Worm (Caenorhabditis elegans) whole organism, L1 larva: ENCODE measurements around the gene F52G2.3.

Experiments used
- C16A3.4 ChIP-seq: fragments of 150-350 bp; optimal IDR thresholded peaks from 2 replicates; lab custom pipeline; 2014; ENCODE audit warnings: missing biosample characterization, missing genetic modification characterization
- C34B4.2 ChIP-seq: sonication (generic microtip); optimal IDR thresholded peaks from 2 replicates; lab custom pipeline; 2017; ENCODE audit warnings: mild to moderate bottlenecking, missing genetic modification characterization, missing compliant biosample characterization
- Y116A8C.19 ChIP-seq: sonication (generic microtip); optimal IDR thresholded peaks from 2 replicates; lab custom pipeline; 2016; ENCODE audit warnings: missing compliant biosample characterization, missing genetic modification characterization, borderline replicate concordance
- aha-1 ChIP-seq: fragments of 150-350 bp; optimal IDR thresholded peaks from 2 replicates; lab custom pipeline; 2014; ENCODE audit warnings: missing biosample characterization, missing genetic modification characterization
- alr-1 ChIP-seq: fragments of 200-800 bp; sonication (Bioruptor generic); optimal IDR thresholded peaks from 2 replicates; lab custom pipeline; 2018; ENCODE audit warnings: borderline replicate concordance, mild to moderate bottlenecking, missing genetic modification characterization, missing compliant biosample characterization
- ceh-8 ChIP-seq: fragments of 200-800 bp; sonication (Bioruptor generic); optimal IDR thresholded peaks from 2 replicates; lab custom pipeline; 2018; ENCODE audit warnings: mild to moderate bottlenecking, missing genetic modification characterization, moderate library complexity, missing compliant biosample characterization
- ceh-88 ChIP-seq: fragments of 200-800 bp; sonication (Bioruptor generic); IDR thresholded peaks from 2 replicates; pipeline ENCODE4 v1.3.6; 2022; ENCODE audit warnings: missing genetic modification characterization, missing compliant biosample characterization
- ceh-90 ChIP-seq: sonication (generic microtip); optimal IDR thresholded peaks from 2 replicates; lab custom pipeline; 2016; ENCODE audit warnings: missing genetic modification characterization, missing compliant biosample characterization
- dsc-1 ChIP-seq: sonication (generic microtip); optimal IDR thresholded peaks from 2 replicates; lab custom pipeline; 2016; ENCODE audit warnings: mild to moderate bottlenecking, missing genetic modification characterization, missing compliant biosample characterization
- efl-1 ChIP-seq, 4 experiments: fragments of 150-350 bp; optimal IDR thresholded peaks in 3 of 4; peaks in 1 of 4; 1 replicate in 1 of 4; 2 replicates in 3 of 4; lab custom pipeline; 2014; ENCODE audit warnings: missing biosample characterization in 2 of 4, missing genetic modification characterization in 2 of 4, missing genetic modification reagents in 2 of 4
- efl-3 ChIP-seq: fragments of 200-800 bp; sonication (Bioruptor generic); optimal IDR thresholded peaks from 2 replicates; lab custom pipeline; 2018; ENCODE audit warnings: mild to moderate bottlenecking, missing genetic modification characterization, missing compliant biosample characterization
- egl-13 ChIP-seq: sonication (generic microtip); optimal IDR thresholded peaks from 2 replicates; lab custom pipeline; 2016; ENCODE audit warnings: missing genotype, missing genetic modification reagents, missing genetic modification characterization, missing compliant biosample characterization
- elt-2 ChIP-seq: sonication (generic microtip); optimal IDR thresholded peaks from 2 replicates; lab custom pipeline; 2016; ENCODE audit warnings: missing genetic modification characterization, mild to moderate bottlenecking, inconsistent platforms, missing compliant biosample characterization, missing genetic modification reagents
- elt-3 ChIP-seq, 6 experiments: fragments of 150-350 bp in 1 of 6; sonication (generic microtip); optimal IDR thresholded peaks; 2 replicates each; lab custom pipeline; 2017 to 2018; ENCODE audit warnings: missing biosample characterization in 6 of 6, missing genetic modification characterization in 6 of 6, inconsistent platforms in 1 of 6
- fkh-4 ChIP-seq: sonication (generic microtip); optimal IDR thresholded peaks from 2 replicates; lab custom pipeline; 2016; ENCODE audit warnings: missing compliant biosample characterization, missing genetic modification characterization, borderline replicate concordance
- hlh-17 ChIP-seq: fragments of 200-800 bp; sonication (Bioruptor generic); optimal IDR thresholded peaks from 2 replicates; lab custom pipeline; 2018; ENCODE audit warnings: missing genetic modification characterization, mild to moderate bottlenecking, missing compliant biosample characterization, moderate library complexity, borderline replicate concordance
- jun-1 ChIP-seq: fragments of 150-350 bp; optimal IDR thresholded peaks from 2 replicates; lab custom pipeline; 2014; ENCODE audit warnings: missing biosample characterization, missing genetic modification reagents, missing genetic modification characterization
- lin-13 ChIP-seq: fragments of 150-350 bp; optimal IDR thresholded peaks from 2 replicates; lab custom pipeline; 2014; ENCODE audit warnings: missing biosample characterization, missing genetic modification reagents, missing genetic modification characterization
- lin-14 ChIP-seq: fragments of 200-800 bp; sonication (Bioruptor generic); optimal IDR thresholded peaks from 2 replicates; lab custom pipeline; 2018; ENCODE audit warnings: mild to moderate bottlenecking, missing genetic modification characterization, moderate library complexity, missing compliant biosample characterization
- lir-3 ChIP-seq: sonication (generic microtip); optimal IDR thresholded peaks from 2 replicates; lab custom pipeline; 2016; ENCODE audit warnings: mild to moderate bottlenecking, missing genetic modification characterization, moderate library complexity, missing compliant biosample characterization; ENCODE audit not compliant: poor library complexity
- lsy-2 ChIP-seq, 2 experiments: fragments of 150-350 bp; optimal IDR thresholded peaks; 2 replicates each; lab custom pipeline; 2014; ENCODE audit warnings: missing biosample characterization in 2 of 2, missing genetic modification characterization in 2 of 2
- mab-9 ChIP-seq: fragments of 200-800 bp; sonication (Bioruptor generic); IDR thresholded peaks from 2 replicates; pipeline ENCODE4 v1.3.6; 2022; ENCODE audit warnings: missing genetic modification reagents, missing genetic modification characterization, missing compliant biosample characterization
- nhr-11 ChIP-seq: fragments of 150-350 bp; optimal IDR thresholded peaks from 2 replicates; lab custom pipeline; 2014; ENCODE audit warnings: missing biosample characterization, missing genetic modification characterization
- nhr-19 ChIP-seq: fragments of 200-800 bp; sonication (Bioruptor generic); conservative IDR thresholded peaks from 2 replicates; pipeline ENCODE4 v1.3.6; 2022; ENCODE audit warnings: missing genetic modification characterization, missing compliant biosample characterization
- nhr-237 ChIP-seq: fragments of 150-350 bp; optimal IDR thresholded peaks from 2 replicates; lab custom pipeline; 2014; ENCODE audit warnings: missing biosample characterization, missing genetic modification characterization
- nhr-71 ChIP-seq: sonication (generic microtip); optimal IDR thresholded peaks from 2 replicates; lab custom pipeline; 2016; ENCODE audit warnings: mild to moderate bottlenecking, missing genetic modification characterization, moderate library complexity, missing compliant biosample characterization
- nhr-76 ChIP-seq: sonication (generic microtip); optimal IDR thresholded peaks from 2 replicates; lab custom pipeline; 2017; ENCODE audit warnings: missing biosample characterization, missing genetic modification characterization
- nhr-77 ChIP-seq: fragments of 150-350 bp; optimal IDR thresholded peaks from 2 replicates; lab custom pipeline; 2014; ENCODE audit warnings: missing biosample characterization, missing genetic modification characterization
- nhr-90 ChIP-seq: sonication (generic microtip); optimal IDR thresholded peaks from 2 replicates; lab custom pipeline; 2016; ENCODE audit warnings: mild to moderate bottlenecking, missing genetic modification characterization, missing compliant biosample characterization; ENCODE audit not compliant: poor library complexity
- pqm-1 ChIP-seq: sonication (generic microtip); optimal IDR thresholded peaks from 3 replicates; lab custom pipeline; 2017; ENCODE audit warnings: missing biosample characterization, missing genetic modification characterization
- rnt-1 ChIP-seq: sonication (generic microtip); optimal IDR thresholded peaks from 2 replicates; lab custom pipeline; 2016; ENCODE audit warnings: mild to moderate bottlenecking, missing genetic modification characterization, moderate library complexity, missing compliant biosample characterization
- skn-1 ChIP-seq: fragments of 150-350 bp; optimal IDR thresholded peaks from 2 replicates; lab custom pipeline; 2014; ENCODE audit warnings: missing biosample characterization, missing genetic modification characterization
- sup-37 ChIP-seq: fragments of 200-800 bp; sonication (Bioruptor generic); optimal IDR thresholded peaks from 2 replicates; lab custom pipeline; 2018; ENCODE audit warnings: mild to moderate bottlenecking, missing genetic modification characterization, missing compliant biosample characterization
- swsn-7 ChIP-seq: sonication (generic microtip); optimal IDR thresholded peaks from 2 replicates; lab custom pipeline; 2016; ENCODE audit warnings: missing genetic modification characterization, missing compliant biosample characterization
- tbx-2 ChIP-seq: sonication (generic microtip); optimal IDR thresholded peaks from 2 replicates; lab custom pipeline; 2016; ENCODE audit warnings: missing genetic modification characterization, missing compliant biosample characterization
- unc-62 ChIP-seq: fragments of 150-350 bp; optimal IDR thresholded peaks from 2 replicates; lab custom pipeline; 2014; ENCODE audit warnings: missing biosample characterization, missing genetic modification reagents, missing genetic modification characterization
- vab-15 ChIP-seq: sonication (generic microtip); optimal IDR thresholded peaks from 2 replicates; lab custom pipeline; 2017; ENCODE audit warnings: missing genotype, mild to moderate bottlenecking, missing genetic modification characterization, missing compliant biosample characterization

The F52G2.3 gene

DNA sequence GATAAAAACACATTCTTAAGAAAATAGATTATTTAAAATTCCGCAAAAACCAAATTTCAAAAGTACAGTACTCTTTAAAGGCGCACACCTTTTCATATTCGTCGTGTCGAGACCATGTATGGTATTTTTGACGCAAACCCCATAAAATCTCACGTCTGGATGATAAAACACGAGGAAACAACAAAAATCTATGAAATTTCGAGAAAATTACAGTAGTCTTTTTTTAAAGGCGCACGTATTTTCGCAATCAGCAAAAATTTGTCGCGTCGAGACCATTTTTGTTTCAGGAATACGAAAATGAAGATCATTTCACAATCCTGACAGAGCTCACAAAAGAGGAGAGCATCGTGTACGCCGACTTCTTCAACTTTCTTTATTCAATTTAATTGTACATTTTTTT lies 35.0 kb downstream of the F52G2.3 start:
- no peak for TF ChIP-seq skn-1 (tag; lab: Kevin White, UChicago)
- TF ChIP-seq nhr-71 (tag; lab: Kevin White, UChicago): no peak
- no peak for TF ChIP-seq nhr-11 (tag; lab: Kevin White, UChicago)
- TF ChIP-seq pqm-1 (tag; lab: Kevin White, UChicago): no peak
- no peak for TF ChIP-seq tbx-2 (tag; lab: Kevin White, UChicago)
- TF ChIP-seq nhr-76 (tag; lab: Kevin White, UChicago): no peak
- no peak for TF ChIP-seq lir-3 (tag; lab: Kevin White, UChicago)
- TF ChIP-seq vab-15 (tag; lab: Kevin White, UChicago): no peak
- TF ChIP-seq elt-2: no peak
- no peak for TF ChIP-seq nhr-77
- TF ChIP-seq hlh-17 (GFP tag; lab: Kevin White, UChicago): no peak
- no peak for TF ChIP-seq swsn-7
- no peak for TF ChIP-seq nhr-90 (tag; lab: Kevin White, UChicago)
- TF ChIP-seq elt-3 (tag; optimal IDR thresholded peaks at IDR 0.05; lab: Kevin White, UChicago): no peak
- TF ChIP-seq nhr-237 (tag; lab: Kevin White, UChicago): no peak

DNA sequence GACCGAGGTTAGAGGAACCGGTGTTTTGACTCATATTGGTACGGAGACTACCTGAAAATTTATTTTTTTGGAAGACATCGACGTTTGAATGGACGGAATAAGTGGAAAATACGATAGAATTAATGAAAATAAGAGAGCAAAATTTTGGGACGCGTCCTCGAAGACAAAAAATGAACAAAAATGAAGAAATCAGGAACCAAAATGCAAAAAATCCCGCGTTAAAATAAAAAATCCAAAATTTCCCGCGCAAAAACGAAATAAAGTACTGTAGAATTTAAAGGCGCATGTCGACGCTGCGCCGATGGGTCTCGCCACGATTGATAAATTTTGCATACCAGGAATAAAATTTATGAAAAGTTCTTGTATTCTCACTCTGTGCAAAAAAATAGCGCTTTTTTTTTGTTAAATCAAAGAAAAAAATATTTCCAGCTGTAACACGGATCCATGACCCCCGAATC lies 35.9 kb downstream of the F52G2.3 start, which contains the start of gene puf-3:
TSS of gene puf-3 (minus strand) at position 51 of the 458 bp plus-strand sequence.
- TF ChIP-seq swsn-7 (no peak), pqm-1 (tag; lab: Kevin White, UChicago) (no peak), mab-9 (no peak), fkh-4 (tag; lab: Kevin White, UChicago) (no peak), nhr-76 (tag; lab: Kevin White, UChicago) (no peak), dsc-1 (tag; lab: Kevin White, UChicago) (no peak), efl-1 (optimal IDR thresholded peaks at IDR 0.05; lab: Kevin White, UChicago) (no peak), efl-1 (GFP tag; optimal IDR thresholded peaks at IDR 0.05 in 1 of 2; lab: Kevin White, UChicago) (no peak), C34B4.2 (tag; lab: Kevin White, UChicago) (no peak), ceh-8 (GFP tag; lab: Kevin White, UChicago) (no peak), nhr-19 (GFP tag; lab: Robert Waterston, UW) (no peak), alr-1 (no peak), nhr-11 (tag; lab: Kevin White, UChicago) (no peak)

DNA sequence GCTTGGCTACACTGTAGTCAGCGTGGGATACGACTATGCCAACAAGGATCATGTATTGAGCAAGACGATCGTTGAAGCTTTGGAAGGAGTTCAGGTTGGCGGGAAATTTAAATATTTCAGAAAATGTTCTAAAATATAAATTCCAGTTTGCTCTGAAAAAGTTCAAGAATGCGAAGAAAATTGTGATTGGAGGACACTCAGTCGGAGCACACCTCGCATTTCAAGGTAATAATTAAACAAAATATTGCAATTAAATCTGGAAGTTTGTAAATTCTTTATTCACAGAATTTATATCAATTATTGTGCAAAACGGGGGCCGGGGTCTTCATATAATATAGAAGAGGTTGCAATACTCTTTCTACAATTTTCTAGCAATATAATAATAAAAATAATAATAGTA lies 38.0 kb downstream of the F52G2.3 start:
- TF ChIP-seq efl-3 (no peak), lsy-2 (tag; optimal IDR thresholded peaks at IDR 0.05; lab: Kevin White, UChicago) (no peak), Y116A8C.19 (tag; lab: Kevin White, UChicago) (no peak), ceh-88 (GFP tag; lab: Robert Waterston, UW) (no peak), ceh-90 (tag; lab: Kevin White, UChicago) (no peak), lin-14 (GFP tag; lab: Kevin White, UChicago) (no peak), unc-62 (GFP tag; lab: Kevin White, UChicago) (no peak), aha-1 (tag; lab: Kevin White, UChicago) (no peak), tbx-2 (tag; lab: Kevin White, UChicago) (no peak), elt-3 (tag; optimal IDR thresholded peaks at IDR 0.05; lab: Kevin White, UChicago) (no peak), rnt-1 (no peak), egl-13 (no peak), lin-13 (no peak), nhr-19 (GFP tag; lab: Robert Waterston, UW) (no peak), nhr-11 (tag; lab: Kevin White, UChicago) (no peak), skn-1 (tag; lab: Kevin White, UChicago) (no peak), jun-1 (no peak), alr-1 (no peak), C16A3.4 (tag; lab: Kevin White, UChicago) (no peak), sup-37 (GFP tag; lab: Kevin White, UChicago) (no peak)
